Fruit fly (Drosophila melanogaster) whole organism, embryonic: ENCODE measurements around the gene CG34281.

ENCODE experiments used
- CG11398 ChIP-seq: fragments of 200-800 bp; sonication (Bioruptor generic); optimal IDR thresholded peaks from 2 replicates; lab custom pipeline; 2016; ENCODE audit warnings: missing biosample characterization, missing genetic modification characterization
- CG2202 ChIP-seq: fragments of 200-800 bp; sonication (Bioruptor generic); optimal IDR thresholded peaks from 2 replicates; lab custom pipeline; 2018; ENCODE audit warnings: missing biosample characterization, mild to moderate bottlenecking, missing genetic modification characterization
- bigmax ChIP-seq: fragments of 200-800 bp; sonication (Bioruptor generic); optimal IDR thresholded peaks from 2 replicates; lab custom pipeline; 2018; ENCODE audit warnings: missing biosample characterization, mild to moderate bottlenecking, missing genetic modification characterization

DNA sequence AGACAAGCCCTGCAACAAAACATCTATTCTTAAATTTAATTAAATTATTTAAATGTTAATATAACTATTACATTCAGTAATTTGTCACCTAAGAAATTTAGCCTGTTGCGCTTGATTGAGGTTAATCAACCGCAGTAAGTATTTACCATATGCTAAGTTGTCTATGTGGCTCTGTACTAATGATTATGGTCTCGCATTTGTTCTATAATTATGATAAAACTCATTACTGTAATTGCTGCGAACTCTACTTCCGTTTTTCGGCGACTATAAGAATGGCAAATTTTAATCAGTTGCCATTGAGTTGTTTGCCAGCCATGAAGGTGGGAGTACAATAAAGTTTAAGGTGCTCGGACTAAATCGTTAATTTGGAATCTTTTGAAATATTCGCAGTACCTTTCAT is at the start of gene CG34281:
- TF ChIP-seq bigmax (GFP tag; lab: Kevin White, UChicago) (no peak), CG2202 (no peak), CG11398 (GFP tag; lab: Kevin White, UChicago) (no peak)
